Worm (Caenorhabditis elegans): ENCODE results near the gene C14C6.13.

DNA sequence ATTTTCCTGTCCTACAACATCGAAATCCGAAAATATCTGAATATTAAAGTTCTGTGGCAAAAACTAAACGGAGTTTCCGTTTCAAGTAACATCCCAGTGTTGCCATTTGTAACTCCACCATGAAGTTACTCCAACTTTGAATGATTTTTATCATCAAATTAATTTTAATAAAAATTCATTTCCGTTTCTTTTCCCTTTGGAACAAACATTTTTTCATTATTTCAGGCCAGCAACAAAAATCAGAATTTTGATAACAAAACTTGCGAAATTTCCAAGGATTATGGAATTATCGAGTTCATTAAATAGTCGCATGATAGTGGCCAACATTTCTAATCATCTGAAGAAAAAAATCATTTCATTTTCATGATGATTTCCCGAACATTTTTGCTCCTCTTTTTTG lies 11.7 kb downstream of the C14C6.13 start, which contains the start of gene C14C6.2:
- no peak for TF ChIP-seq ZK546.5 (tag; optimal IDR thresholded peaks at IDR 0.05)
- TF ChIP-seq elt-1 (tag; optimal IDR thresholded peaks at IDR 0.05): no peak
- TF ChIP-seq zag-1 (tag; optimal IDR thresholded peaks at IDR 0.05): no peak
- TF ChIP-seq alr-1 (tag; optimal IDR thresholded peaks at IDR 0.05): no peak
- no peak for TF ChIP-seq unc-55 (GFP tag; optimal IDR thresholded peaks at IDR 0.05)
- no peak for TF ChIP-seq ceh-82 (tag; optimal IDR thresholded peaks at IDR 0.05)
- no peak for TF ChIP-seq nhr-77 (tag; optimal IDR thresholded peaks at IDR 0.05)

Measured in whole organism, L2 larva.